Fruit fly (Drosophila melanogaster) whole organism, embryonic: Measurements from ENCODE around the gene car.

Experiments
- ATbp ChIP-seq: fragments of 200-800 bp; sonication (Bioruptor generic); optimal IDR thresholded peaks from 2 replicates; lab custom pipeline; 2017; ENCODE audit warnings: missing biosample characterization, mild to moderate bottlenecking, missing genetic modification characterization, missing genetic modification reagents
- Aef1 ChIP-seq: fragments of 200-800 bp; sonication (Bioruptor generic); IDR thresholded peaks from 3 replicates; pipeline ENCODE4 v1.3.6; 2022; ENCODE audit warnings: missing biosample characterization, missing genetic modification characterization
- C15 ChIP-seq: fragments of 200-800 bp; sonication (Bioruptor generic); IDR thresholded peaks from 3 replicates; pipeline ENCODE4 v1.3.6; 2022; ENCODE audit warnings: missing biosample characterization, missing genetic modification characterization
- CG10209 ChIP-seq: fragments of 200-800 bp; sonication (Bioruptor generic); optimal IDR thresholded peaks from 3 replicates; lab custom pipeline; 2017; ENCODE audit warnings: missing biosample characterization, mild to moderate bottlenecking, missing genetic modification characterization, missing genetic modification reagents
- CG10321 ChIP-seq: fragments of 200-800 bp; sonication (Bioruptor generic); IDR thresholded peaks from 2 replicates; pipeline ENCODE4 v1.3.6; 2022; ENCODE audit warnings: missing biosample characterization, missing genetic modification characterization
- CG11504 ChIP-seq: fragments of 200-800 bp; sonication (Bioruptor generic); optimal IDR thresholded peaks from 3 replicates; lab custom pipeline; 2019; ENCODE audit warnings: missing biosample characterization, mild to moderate bottlenecking, missing genetic modification characterization, moderate library complexity
- CG12659 ChIP-seq: fragments of 200-800 bp; sonication (Bioruptor generic); optimal IDR thresholded peaks from 3 replicates; lab custom pipeline; 2017; ENCODE audit warnings: mild to moderate bottlenecking, missing biosample characterization, missing genetic modification reagents, missing genetic modification characterization
- CG15269 ChIP-seq: fragments of 200-800 bp; sonication (Bioruptor generic); optimal IDR thresholded peaks from 2 replicates; lab custom pipeline; 2018; ENCODE audit warnings: missing biosample characterization, mild to moderate bottlenecking, missing genetic modification characterization, moderate library complexity
- CG1529 ChIP-seq: fragments of 200-800 bp; sonication (Bioruptor generic); optimal IDR thresholded peaks from 3 replicates; lab custom pipeline; 2018; ENCODE audit warnings: missing biosample characterization, missing genetic modification characterization
- CG16815 ChIP-seq: fragments of 200-800 bp; sonication (Bioruptor generic); optimal IDR thresholded peaks from 3 replicates; lab custom pipeline; 2017; ENCODE audit warnings: missing biosample characterization, mild to moderate bottlenecking, missing genetic modification characterization
- CG17359 ChIP-seq: fragments of 200-800 bp; sonication (Bioruptor generic); optimal IDR thresholded peaks from 3 replicates; lab custom pipeline; 2018; ENCODE audit warnings: missing biosample characterization, mild to moderate bottlenecking, missing genetic modification characterization, moderate library complexity
- CG17361 ChIP-seq: fragments of 200-800 bp; sonication (Bioruptor generic); IDR thresholded peaks from 3 replicates; pipeline ENCODE4 v1.3.6; 2022; ENCODE audit warnings: missing biosample characterization, missing genetic modification characterization
- CG17385 ChIP-seq: fragments of 200-800 bp; sonication (Bioruptor generic); optimal IDR thresholded peaks from 3 replicates; lab custom pipeline; 2018; ENCODE audit warnings: missing biosample characterization, mild to moderate bottlenecking, missing genetic modification characterization
- CG33213 ChIP-seq: fragments of 200-800 bp; sonication (Bioruptor generic); optimal IDR thresholded peaks from 3 replicates; lab custom pipeline; 2016; ENCODE audit warnings: missing biosample characterization, missing genetic modification characterization
- CG6272 ChIP-seq: fragments of 200-800 bp; sonication (Bioruptor generic); IDR thresholded peaks from 2 replicates; pipeline ENCODE4 v1.3.6; 2022; ENCODE audit warnings: missing biosample characterization, missing genetic modification characterization
- CHES-1-like ChIP-seq: fragments of 200-800 bp; sonication (Bioruptor generic); optimal IDR thresholded peaks from 2 replicates; lab custom pipeline; 2016; ENCODE audit warnings: missing biosample characterization, missing genetic modification characterization
- Camta ChIP-seq: fragments of 200-800 bp; sonication (Bioruptor generic); optimal IDR thresholded peaks from 2 replicates; lab custom pipeline; 2016; ENCODE audit warnings: missing biosample characterization, missing genetic modification characterization
- CoRest ChIP-seq: fragments of 200-800 bp; sonication (Bioruptor generic); optimal IDR thresholded peaks from 3 replicates; lab custom pipeline; 2018; ENCODE audit warnings: missing biosample characterization, mild to moderate bottlenecking, missing genetic modification characterization, moderate library complexity
- Dad ChIP-seq: fragments of 200-800 bp; sonication (Bioruptor generic); optimal IDR thresholded peaks from 3 replicates; lab custom pipeline; 2016; ENCODE audit warnings: missing biosample characterization, missing genetic modification characterization
- Drgx ChIP-seq: fragments of 200-800 bp; sonication (Bioruptor generic); IDR thresholded peaks from 2 replicates; pipeline ENCODE4 v1.3.6; 2022; ENCODE audit warnings: missing biosample characterization, missing genetic modification characterization
- Hsf ChIP-seq: fragments of 200-800 bp; sonication (Bioruptor generic); optimal IDR thresholded peaks from 3 replicates; lab custom pipeline; 2016; ENCODE audit warnings: missing biosample characterization, missing genetic modification characterization
- MTF-1 ChIP-seq: fragments of 200-800 bp; sonication (Bioruptor generic); optimal IDR thresholded peaks from 2 replicates; lab custom pipeline; 2018; ENCODE audit warnings: missing biosample characterization, mild to moderate bottlenecking, missing genetic modification characterization, borderline replicate concordance
- Myb ChIP-seq: fragments of 200-800 bp; sonication (Bioruptor generic); optimal IDR thresholded peaks from 2 replicates; lab custom pipeline; 2016; ENCODE audit warnings: missing biosample characterization, missing genetic modification characterization
- NC2α ChIP-seq: fragments of 200-800 bp; sonication (Bioruptor generic); optimal IDR thresholded peaks from 2 replicates; lab custom pipeline; 2016; ENCODE audit warnings: missing biosample characterization, missing genetic modification characterization
- Oli ChIP-seq: fragments of 200-800 bp; sonication (Bioruptor generic); optimal IDR thresholded peaks from 2 replicates; lab custom pipeline; 2018; ENCODE audit warnings: missing biosample characterization, mild to moderate bottlenecking, missing genetic modification characterization, moderate library complexity
- PHDP ChIP-seq: fragments of 200-800 bp; sonication (Bioruptor generic); optimal IDR thresholded peaks from 3 replicates; lab custom pipeline; 2018; ENCODE audit warnings: missing biosample characterization, mild to moderate bottlenecking, missing genetic modification characterization, moderate library complexity
- Six4 ChIP-seq: fragments of 200-800 bp; sonication (Bioruptor generic); optimal IDR thresholded peaks from 2 replicates; lab custom pipeline; 2016; ENCODE audit warnings: missing biosample characterization, missing genetic modification characterization
- Stat92E ChIP-seq, 3 experiments: fragments of >200 bp in 2 of 3; fragments of 200-800 bp in 1 of 3; sonication (Bioruptor generic) in 1 of 3; optimal IDR thresholded peaks; 2 replicates each; lab custom pipeline; 2017 to 2019; ENCODE audit warnings: missing biosample characterization in 3 of 3, missing genetic modification characterization in 3 of 3, mild to moderate bottlenecking in 1 of 3, moderate library complexity in 1 of 3
- TFAM ChIP-seq: fragments of 200-800 bp; sonication (Bioruptor generic); optimal IDR thresholded peaks from 2 replicates; lab custom pipeline; 2017; ENCODE audit warnings: missing biosample characterization, missing genetic modification characterization, inconsistent platforms
- aop ChIP-seq: fragments of 200-800 bp; sonication (Bioruptor generic); IDR thresholded peaks from 2 replicates; pipeline ENCODE4 v1.3.6; 2022; ENCODE audit warnings: missing biosample characterization, missing genetic modification characterization
- ara ChIP-seq: fragments of 200-800 bp; sonication (Bioruptor generic); IDR thresholded peaks from 2 replicates; pipeline ENCODE4 v1.3.6; 2022; ENCODE audit warnings: missing biosample characterization, missing genetic modification characterization
- ase ChIP-seq: fragments of 200-800 bp; sonication (Bioruptor generic); IDR thresholded peaks from 3 replicates; pipeline ENCODE4 v1.3.6; 2022; ENCODE audit warnings: missing biosample characterization, missing genetic modification characterization
- cad ChIP-seq: fragments of >200 bp; optimal IDR thresholded peaks from 2 replicates; lab custom pipeline; 2017; ENCODE audit warnings: missing biosample characterization, missing genetic modification characterization
- caup ChIP-seq: fragments of 200-800 bp; sonication (Bioruptor generic); optimal IDR thresholded peaks from 3 replicates; lab custom pipeline; 2017; ENCODE audit warnings: missing biosample characterization, mild to moderate bottlenecking, missing genetic modification characterization, moderate library complexity; ENCODE audit not compliant: severe bottlenecking
- chinmo ChIP-seq: fragments of 200-800 bp; sonication (Bioruptor generic); IDR thresholded peaks from 4 replicates; pipeline ENCODE4 v1.3.6; 2022; ENCODE audit warnings: missing biosample characterization, missing genetic modification characterization; ENCODE audit not compliant: partially characterized antibody
- chn ChIP-seq: fragments of 200-800 bp; sonication (Bioruptor generic); optimal IDR thresholded peaks from 2 replicates; lab custom pipeline; 2016; ENCODE audit warnings: missing biosample characterization, missing genetic modification characterization
- dmrt11E ChIP-seq: fragments of 200-800 bp; sonication (Bioruptor generic); optimal IDR thresholded peaks from 3 replicates; lab custom pipeline; 2018; ENCODE audit warnings: missing biosample characterization, mild to moderate bottlenecking, missing genetic modification characterization, moderate library complexity
- eve ChIP-seq, 2 experiments: fragments of >200 bp; optimal IDR thresholded peaks; 2 replicates each; lab custom pipeline; 2017; ENCODE audit warnings: missing biosample characterization in 2 of 2, missing genetic modification characterization in 2 of 2
- fd102C ChIP-seq: fragments of 200-800 bp; sonication (Bioruptor generic); optimal IDR thresholded peaks from 2 replicates; lab custom pipeline; 2018; ENCODE audit warnings: missing biosample characterization, mild to moderate bottlenecking, missing genetic modification characterization, moderate library complexity
- gcm ChIP-seq: fragments of 200-800 bp; sonication (Bioruptor generic); optimal IDR thresholded peaks from 2 replicates; lab custom pipeline; 2019; ENCODE audit warnings: missing biosample characterization, mild to moderate bottlenecking, missing genetic modification characterization, moderate library complexity
- kni ChIP-seq: fragments of 200-800 bp; sonication (Bioruptor generic); optimal IDR thresholded peaks from 3 replicates; lab custom pipeline; 2017; ENCODE audit warnings: mild to moderate bottlenecking, missing biosample characterization, missing genetic modification reagents, missing genetic modification characterization
- mirr ChIP-seq: fragments of 200-800 bp; sonication (Bioruptor generic); optimal IDR thresholded peaks from 3 replicates; lab custom pipeline; 2018; ENCODE audit warnings: missing biosample characterization, mild to moderate bottlenecking, missing genetic modification characterization
- nau ChIP-seq: fragments of 200-800 bp; sonication (Bioruptor generic); optimal IDR thresholded peaks from 3 replicates; lab custom pipeline; 2017; ENCODE audit warnings: missing biosample characterization, mild to moderate bottlenecking, missing genetic modification characterization, missing genetic modification reagents
- oc ChIP-seq: fragments of 200-800 bp; sonication (Bioruptor generic); optimal IDR thresholded peaks from 2 replicates; lab custom pipeline; 2018; ENCODE audit warnings: missing biosample characterization, mild to moderate bottlenecking, missing genetic modification characterization, moderate library complexity
- pb ChIP-seq: fragments of 200-800 bp; sonication (Bioruptor generic); optimal IDR thresholded peaks from 3 replicates; lab custom pipeline; 2016; ENCODE audit warnings: missing biosample characterization, missing genetic modification characterization
- pita ChIP-seq: fragments of 200-800 bp; sonication (Bioruptor generic); optimal IDR thresholded peaks from 2 replicates; lab custom pipeline; 2017; ENCODE audit warnings: missing biosample characterization, mild to moderate bottlenecking, missing genetic modification characterization
- psq ChIP-seq: fragments of 200-800 bp; sonication (Bioruptor generic); optimal IDR thresholded peaks from 2 replicates; lab custom pipeline; 2017; ENCODE audit warnings: missing biosample characterization, missing genetic modification characterization
- sens-2 ChIP-seq: fragments of 200-800 bp; sonication (Bioruptor generic); IDR thresholded peaks from 2 replicates; pipeline ENCODE4 v1.3.6; 2022; ENCODE audit warnings: missing biosample characterization, missing genetic modification characterization

Gene car

DNA sequence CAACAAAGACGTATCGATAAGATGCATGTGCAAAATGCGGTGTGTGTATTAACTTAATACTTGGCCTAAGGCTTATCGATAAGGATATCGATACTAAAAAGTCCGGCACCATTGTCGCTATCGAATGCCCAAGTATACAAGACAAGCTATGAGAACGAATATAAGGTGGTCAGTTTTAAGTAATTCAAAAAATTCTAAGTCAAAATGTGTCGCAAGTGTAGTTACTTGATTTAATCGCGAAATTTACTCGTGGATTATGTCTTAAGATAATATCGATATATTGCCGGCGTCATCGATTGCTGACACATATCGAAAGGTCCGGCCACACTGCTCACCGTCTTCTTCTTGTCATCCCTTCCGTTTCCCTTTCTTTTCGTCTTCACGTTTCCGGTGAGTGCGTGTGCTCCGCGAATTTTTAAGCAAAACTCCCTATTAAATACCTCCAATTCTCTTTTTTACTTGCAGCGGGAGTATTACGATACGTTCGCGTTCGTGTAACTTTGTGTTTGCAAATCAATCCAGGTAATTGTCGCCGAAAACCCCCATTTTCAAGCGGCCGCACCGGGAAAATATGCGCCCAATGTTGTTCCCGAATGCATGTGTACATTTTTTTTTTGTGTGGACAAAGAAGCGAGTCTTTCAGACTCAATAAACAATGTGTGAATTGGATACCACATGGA lies 32.0 kb downstream of the car start, which contains the start of gene RpS10b (continued):
- TF ChIP-seq Hsf (GFP tag; lab: Kevin White, UChicago) (peak; percentile 89), chinmo (peak; percentile 92; the same call in 3 of the 4 replicates), fd102C (GFP tag; lab: Kevin White, UChicago) (peak; percentile 79), CG10209 (GFP tag; lab: Kevin White, UChicago) (peak; percentile 92), CG1529 (peak; percentile 84), CG15269 (tag; lab: Kevin White, UChicago) (peak; percentile 78), MTF-1 (GFP tag; lab: Kevin White, UChicago) (peak; percentile 97), CG10321 (GFP tag; lab: Robert Waterston, UW) (0 out of 2 replicates have a peak, but pooled peaks have one; percentile 25), sens-2 (GFP tag; lab: Robert Waterston, UW) (peak; percentile 89), Aef1 (GFP tag; lab: Robert Waterston, UW) (no peak), CG17359 (peak; percentile 81), Oli (tag; lab: Kevin White, UChicago) (peak; percentile 80), mirr (GFP tag; lab: Kevin White, UChicago) (peak; percentile 95), caup (peak; percentile 97), PHDP (tag; lab: Kevin White, UChicago) (peak; percentile 86), Dad (peak; percentile 89), CG17385 (peak; percentile 98), gcm (peak; percentile 82), nau (GFP tag; lab: Kevin White, UChicago) (peak; percentile 96), kni (peak; percentile 96), NC2α (GFP tag; lab: Kevin White, UChicago) (peak; percentile 94), cad (GFP tag; lab: Kevin White, UChicago) (no peak), ase (GFP tag; lab: Robert Waterston, UW) (peak; percentile 78), dmrt11E (tag; lab: Kevin White, UChicago) (peak; percentile 85), Stat92E (GFP tag; optimal IDR thresholded peaks at IDR 0.05; lab: Kevin White, UChicago) (peak in 1 of 3 experiments; percentile 48), Myb (GFP tag; lab: Kevin White, UChicago) (peak; percentile 83), chn (GFP tag; lab: Kevin White, UChicago) (peak; percentile 23), pb (GFP tag; lab: Kevin White, UChicago) (peak; percentile 93), psq (GFP tag; lab: Kevin White, UChicago) (peak; percentile 42), CG16815 (peak; percentile 64), CG12659 (peak; percentile 96), oc (tag; lab: Kevin White, UChicago) (peak; percentile 68), CG33213 (GFP tag; lab: Kevin White, UChicago) (peak; percentile 87), ara (GFP tag; lab: Robert Waterston, UW) (peak; percentile 47), Six4 (GFP tag; lab: Kevin White, UChicago) (peak; percentile 74), pita (peak; percentile 29), CHES-1-like (GFP tag; lab: Kevin White, UChicago) (peak; percentile 94), ATbp (GFP tag; lab: Kevin White, UChicago) (peak; percentile 92), CG17361 (peak; percentile 93), CG11504 (peak; percentile 77), TFAM (GFP tag; lab: Kevin White, UChicago) (peak; percentile 68), Camta (peak; percentile 73), eve (GFP tag; optimal IDR thresholded peaks at IDR 0.05; lab: Kevin White, UChicago) (peak in 1 of 2 experiments; percentile 96), aop (no peak), CG6272 (peak; percentile 63; the same call in 1 of the 2 replicates), C15 (GFP tag; lab: Robert Waterston, UW) (peak; percentile 25; the same call in 1 of the 3 replicates), Drgx (GFP tag; lab: Robert Waterston, UW) (peak; percentile 34; the same call in 1 of the 2 replicates), CoRest (tag; lab: Kevin White, UChicago) (peak; percentile 77)
